Worm (Caenorhabditis elegans) whole organism, mixed stage, embryonic: ENCODE data around the gene F35F10.6.

ENCODE experiments used
- cnd-1 ChIP-seq: fragments of 200-800 bp; sonication (Bioruptor generic); optimal IDR thresholded peaks from 2 replicates; lab custom pipeline; 2018; ENCODE audit warnings: mild to moderate bottlenecking, missing genetic modification characterization, missing compliant biosample characterization
- elt-3 ChIP-seq: fragments of 150-350 bp; optimal IDR thresholded peaks from 2 replicates; lab custom pipeline; 2014; ENCODE audit warnings: missing biosample characterization, missing genetic modification characterization
- lsy-2 ChIP-seq: fragments of 150-350 bp; optimal IDR thresholded peaks from 2 replicates; lab custom pipeline; 2014; ENCODE audit warnings: missing biosample characterization, missing genetic modification characterization
- pha-4 ChIP-seq: fragments of 150-350 bp; optimal IDR thresholded peaks from 2 replicates; lab custom pipeline; 2018; ENCODE audit warnings: missing biosample characterization, missing genetic modification reagents, missing genetic modification characterization
- sem-2 ChIP-seq: fragments of 200-800 bp; sonication (Bioruptor generic); optimal IDR thresholded peaks from 2 replicates; lab custom pipeline; 2018; ENCODE audit warnings: mild to moderate bottlenecking, missing genetic modification characterization, missing compliant biosample characterization
- snpc-4 ChIP-seq: fragments of 150-350 bp; optimal IDR thresholded peaks from 2 replicates; lab custom pipeline; 2014; ENCODE audit warnings: missing biosample characterization, missing genetic modification characterization
- unc-39 ChIP-seq: fragments of 150-350 bp; optimal IDR thresholded peaks from 2 replicates; lab custom pipeline; 2014; ENCODE audit warnings: missing biosample characterization, missing genetic modification characterization
- unc-62 ChIP-seq: fragments of 150-350 bp; optimal IDR thresholded peaks from 2 replicates; lab custom pipeline; 2014; ENCODE audit warnings: missing biosample characterization, missing genetic modification reagents, missing genetic modification characterization
- ztf-11 ChIP-seq: fragments of 150-350 bp; optimal IDR thresholded peaks from 2 replicates; lab custom pipeline; 2014; ENCODE audit warnings: missing biosample characterization, missing genetic modification characterization

DNA sequence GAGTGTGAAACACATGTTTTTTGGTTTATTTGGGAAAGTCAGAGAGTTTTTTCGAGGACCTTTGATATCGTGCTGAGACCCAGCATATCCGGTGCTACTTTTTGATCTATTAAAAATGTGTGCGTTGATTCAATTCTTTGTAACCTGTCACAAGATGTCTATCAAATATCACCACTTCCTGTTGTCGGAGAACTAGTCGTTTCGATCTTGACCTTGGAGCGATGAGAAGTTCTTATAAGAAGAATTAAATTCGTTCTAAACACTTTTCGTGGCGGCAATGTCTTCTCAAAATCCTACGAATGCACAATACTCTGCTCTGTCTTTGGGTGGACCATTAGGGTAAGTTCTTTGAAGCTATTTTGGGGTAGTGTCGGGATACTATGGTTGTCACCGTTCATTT, 26.9 kb upstream of the F35F10.6 start, which contains the start of gene F35F10.1:
- TF ChIP-seq cnd-1 (tag; lab: Kevin White, UChicago) (no peak), lsy-2 (tag; lab: Kevin White, UChicago) (no peak), snpc-4 (tag; lab: Kevin White, UChicago) (no peak), elt-3 (tag; lab: Kevin White, UChicago) (no peak), unc-62 (GFP tag; lab: Kevin White, UChicago) (no peak), sem-2 (GFP tag; lab: Kevin White, UChicago) (no peak), unc-39 (tag; lab: Kevin White, UChicago) (no peak), pha-4 (tag; lab: Kevin White, UChicago) (no peak), ztf-11 (tag; lab: Kevin White, UChicago) (no peak)
